Fruit fly (Drosophila melanogaster) Kc167 (cell line): ENCODE results near the gene Ldh.

Source experiments
- h ChIP-seq: fragments of >200 bp; optimal IDR thresholded peaks from 3 replicates; lab custom pipeline; 2018; ENCODE audit warnings: missing external identifiers
- insv ChIP-seq: fragments of >200 bp; optimal IDR thresholded peaks from 3 replicates; lab custom pipeline; 2018; ENCODE audit warnings: missing external identifiers
- psq ChIP-seq: fragments of >200 bp; optimal IDR thresholded peaks from 2 replicates; lab custom pipeline; 2017; ENCODE audit warnings: missing external identifiers
- ttk ChIP-seq: sonication (Bioruptor generic); optimal IDR thresholded peaks from 2 replicates; lab custom pipeline; 2017; ENCODE audit warnings: missing external identifiers

DNA sequence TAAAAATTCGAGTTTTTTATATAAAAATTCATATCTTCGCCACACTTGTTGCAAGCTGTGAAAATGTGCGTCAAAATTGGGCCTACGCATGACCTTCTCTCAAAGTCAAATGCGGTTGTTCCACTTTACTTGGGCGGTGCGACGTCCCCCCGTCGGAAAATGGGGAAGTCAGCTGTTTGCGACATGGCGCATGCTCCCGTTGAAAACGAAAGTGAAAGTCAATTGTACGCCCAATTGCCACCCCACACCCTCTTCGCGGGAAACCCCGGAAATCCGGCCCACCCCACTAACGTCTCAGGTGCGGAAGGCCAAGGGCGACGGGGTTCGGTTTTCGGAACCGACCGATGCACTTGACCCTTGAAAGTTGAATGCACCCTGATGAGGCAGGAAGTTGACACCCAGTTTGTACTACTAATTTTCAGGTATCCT is 404 bp downstream of the Ldh start:
- TF ChIP-seq insv (lab: Kevin White, UChicago) (no peak), psq (no peak), h (lab: Kevin White, UChicago) (no peak), ttk (lab: Kevin White, UChicago) (no peak)
